Worm (Caenorhabditis elegans) whole organism, L4 larva: ENCODE data around the gene eas-1.

Source experiments
- dve-1 ChIP-seq: sonication (generic microtip); optimal IDR thresholded peaks from 2 replicates; lab custom pipeline; 2017; ENCODE audit warnings: antibody characterized with exemption, mild to moderate bottlenecking, missing genetic modification characterization, missing compliant biosample characterization; ENCODE audit not compliant: insufficient read depth
- hif-1 ChIP-seq, 2 experiments: sonication (generic microtip); optimal IDR thresholded peaks; 2 replicates each; lab custom pipeline; 2016 to 2017; ENCODE audit warnings: missing compliant biosample characterization in 2 of 2, missing genetic modification characterization in 2 of 2, missing genetic modification reagents in 2 of 2, missing genotype in 2 of 2, mild to moderate bottlenecking in 1 of 2
- lin-13 ChIP-seq: fragments of 150-350 bp; optimal IDR thresholded peaks from 2 replicates; lab custom pipeline; 2014; ENCODE audit warnings: missing biosample characterization, missing genetic modification reagents, missing genetic modification characterization
- lin-29 ChIP-seq: fragments of 200-800 bp; sonication (Bioruptor generic); IDR thresholded peaks from 2 replicates; pipeline ENCODE4 v1.3.6; 2022; ENCODE audit warnings: missing genetic modification reagents, missing genetic modification characterization, missing compliant biosample characterization
- lin-39 ChIP-seq: fragments of 150-350 bp; optimal IDR thresholded peaks from 2 replicates; lab custom pipeline; 2014; ENCODE audit warnings: missing biosample characterization, missing genetic modification reagents, missing genetic modification characterization
- nhr-111 ChIP-seq: fragments of 200-800 bp; sonication (Bioruptor generic); optimal IDR thresholded peaks from 2 replicates; lab custom pipeline; 2018; ENCODE audit warnings: mild to moderate bottlenecking, missing genetic modification characterization, missing compliant biosample characterization
- skn-1 ChIP-seq: fragments of 150-350 bp; optimal IDR thresholded peaks from 2 replicates; lab custom pipeline; 2014; ENCODE audit warnings: missing biosample characterization, missing genetic modification characterization
- unc-39 ChIP-seq: sonication (generic microtip); optimal IDR thresholded peaks from 2 replicates; lab custom pipeline; 2017; ENCODE audit warnings: missing biosample characterization, missing genetic modification characterization
- zag-1 ChIP-seq: fragments of 150-350 bp; optimal IDR thresholded peaks from 2 replicates; lab custom pipeline; 2014; ENCODE audit warnings: missing biosample characterization, missing genetic modification characterization
- zip-2 ChIP-seq: fragments of 150-350 bp; optimal IDR thresholded peaks from 2 replicates; lab custom pipeline; 2014; ENCODE audit warnings: missing biosample characterization, missing genetic modification characterization

- TF ChIP-seq lin-39 (no peak), skn-1 (tag; lab: Kevin White, UChicago) (no peak), hif-1 (tag; optimal IDR thresholded peaks at IDR 0.05; lab: Kevin White, UChicago) (no peak), lin-13 (no peak), lin-29 (GFP tag; lab: Robert Waterston, UW) (no peak), zip-2 (tag; lab: Kevin White, UChicago) (no peak), zag-1 (tag; lab: Kevin White, UChicago) (no peak), nhr-111 (GFP tag; lab: Kevin White, UChicago) (no peak), dve-1 (tag; lab: Kevin White, UChicago) (no peak), unc-39 (tag; lab: Kevin White, UChicago) (no peak)
Measured at ce11 chrII:4755654-4756053, 15.4 kb downstream of the eas-1 start.
